Fruit fly (Drosophila melanogaster) whole organism, embryonic: Measurements from ENCODE around the gene JMJD5.

ENCODE experiments used
- Atf6 ChIP-seq: fragments of 200-800 bp; sonication (Bioruptor generic); IDR thresholded peaks from 2 replicates; pipeline ENCODE4 v1.3.6; 2022; ENCODE audit warnings: missing biosample characterization, missing genetic modification characterization
- CG10462 ChIP-seq: fragments of 200-800 bp; sonication (Bioruptor generic); optimal IDR thresholded peaks from 2 replicates; lab custom pipeline; 2016; ENCODE audit warnings: missing biosample characterization, missing genetic modification characterization
- CG10565 ChIP-seq: fragments of 200-800 bp; sonication (Bioruptor generic); optimal IDR thresholded peaks from 3 replicates; lab custom pipeline; 2016; ENCODE audit warnings: missing biosample characterization, mild to moderate bottlenecking, missing genetic modification characterization
- CG11560 ChIP-seq: fragments of 200-800 bp; sonication (Bioruptor generic); IDR thresholded peaks from 3 replicates; pipeline ENCODE4 v1.3.6; 2022; ENCODE audit warnings: missing biosample characterization, missing genetic modification characterization
- CG11696 ChIP-seq: fragments of 200-800 bp; sonication (Bioruptor generic); IDR thresholded peaks from 2 replicates; pipeline ENCODE4 v1.3.6; 2022; ENCODE audit warnings: missing biosample characterization, missing genetic modification characterization
- CG1233 ChIP-seq: fragments of 200-800 bp; sonication (Bioruptor generic); optimal IDR thresholded peaks from 4 replicates; lab custom pipeline; 2018; ENCODE audit warnings: missing biosample characterization, mild to moderate bottlenecking, missing genetic modification characterization
- CG12942 ChIP-seq: fragments of 200-800 bp; sonication (Bioruptor generic); optimal IDR thresholded peaks from 3 replicates; lab custom pipeline; 2016; ENCODE audit warnings: missing biosample characterization, missing genetic modification characterization
- CG13296 ChIP-seq: fragments of 200-800 bp; sonication (Bioruptor generic); optimal IDR thresholded peaks from 3 replicates; lab custom pipeline; 2018; ENCODE audit warnings: missing biosample characterization, mild to moderate bottlenecking, missing genetic modification characterization
- CG14014 ChIP-seq: fragments of 200-800 bp; sonication (Bioruptor generic); IDR thresholded peaks from 2 replicates; pipeline ENCODE4 v1.3.6; 2022; ENCODE audit warnings: missing biosample characterization, missing genetic modification characterization
- CG14050 ChIP-seq: fragments of 200-800 bp; sonication (Bioruptor generic); IDR thresholded peaks from 3 replicates; pipeline ENCODE4 v1.3.6; 2022; ENCODE audit warnings: missing biosample characterization, missing genetic modification characterization
- CG1529 ChIP-seq: fragments of 200-800 bp; sonication (Bioruptor generic); optimal IDR thresholded peaks from 3 replicates; lab custom pipeline; 2018; ENCODE audit warnings: missing biosample characterization, missing genetic modification characterization
- CG1602 ChIP-seq: fragments of 200-800 bp; sonication (Bioruptor generic); optimal IDR thresholded peaks from 3 replicates; lab custom pipeline; 2016; ENCODE audit warnings: missing biosample characterization, missing genetic modification characterization
- CG17612 ChIP-seq: fragments of 200-800 bp; sonication (Bioruptor generic); IDR thresholded peaks from 2 replicates; pipeline ENCODE4 v1.3.6; 2022; ENCODE audit warnings: missing biosample characterization, missing genetic modification characterization
- CG18011 ChIP-seq: fragments of 200-800 bp; sonication (Bioruptor generic); optimal IDR thresholded peaks from 2 replicates; lab custom pipeline; 2017; ENCODE audit warnings: missing biosample characterization, missing genetic modification characterization, mild to moderate bottlenecking, moderate library complexity, missing genotype
- CG2889 ChIP-seq: fragments of 200-800 bp; sonication (Bioruptor generic); IDR thresholded peaks from 3 replicates; pipeline ENCODE4 v1.3.6; 2022; ENCODE audit warnings: missing biosample characterization, missing genetic modification characterization
- CG30020 ChIP-seq: fragments of 200-800 bp; optimal IDR thresholded peaks from 2 replicates; lab custom pipeline; 2019; ENCODE audit warnings: missing biosample characterization, mild to moderate bottlenecking, missing genetic modification characterization, moderate library complexity
- CG32767 ChIP-seq: fragments of 200-800 bp; sonication (Bioruptor generic); IDR thresholded peaks from 2 replicates; pipeline ENCODE4 v1.3.6; 2022; ENCODE audit warnings: missing biosample characterization, missing genetic modification characterization
- CG32772 ChIP-seq: fragments of 200-800 bp; sonication (Bioruptor generic); IDR thresholded peaks from 2 replicates; pipeline ENCODE4 v1.3.6; 2022; ENCODE audit warnings: missing biosample characterization, missing genetic modification characterization
- CG6689 ChIP-seq: fragments of 200-800 bp; sonication (Bioruptor generic); IDR thresholded peaks from 2 replicates; pipeline ENCODE4 v1.3.6; 2022; ENCODE audit warnings: missing biosample characterization, missing genetic modification characterization
- CG8089 ChIP-seq: fragments of 200-800 bp; sonication (Bioruptor generic); optimal IDR thresholded peaks from 3 replicates; lab custom pipeline; 2016; ENCODE audit warnings: missing biosample characterization, missing genetic modification characterization
- CG9932 ChIP-seq: fragments of 200-800 bp; sonication (Bioruptor generic); IDR thresholded peaks from 2 replicates; pipeline ENCODE4 v1.3.6; 2022; ENCODE audit warnings: missing biosample characterization, missing genetic modification characterization
- D19B ChIP-seq: fragments of 200-800 bp; sonication (Bioruptor generic); optimal IDR thresholded peaks from 2 replicates; lab custom pipeline; 2017; ENCODE audit warnings: missing biosample characterization, mild to moderate bottlenecking, missing genetic modification characterization
- Dref ChIP-seq: fragments of 200-800 bp; sonication (Bioruptor generic); IDR thresholded peaks from 2 replicates; pipeline ENCODE4 v1.3.6; 2022; ENCODE audit warnings: missing biosample characterization, missing genetic modification characterization
- H15 ChIP-seq: fragments of 200-800 bp; sonication (Bioruptor generic); IDR thresholded peaks from 3 replicates; pipeline ENCODE4 v1.3.6; 2022; ENCODE audit warnings: missing biosample characterization, missing genetic modification characterization
- HmgD ChIP-seq: fragments of 200-800 bp; sonication (Bioruptor generic); optimal IDR thresholded peaks from 3 replicates; lab custom pipeline; 2016; ENCODE audit warnings: missing biosample characterization, missing genetic modification characterization
- Max ChIP-seq: fragments of 200-800 bp; sonication (Bioruptor generic); optimal IDR thresholded peaks from 2 replicates; lab custom pipeline; 2016; ENCODE audit warnings: missing biosample characterization, mild to moderate bottlenecking, missing genetic modification characterization
- NK7.1 ChIP-seq: fragments of 200-800 bp; sonication (Bioruptor generic); optimal IDR thresholded peaks from 3 replicates; lab custom pipeline; 2016; ENCODE audit warnings: missing biosample characterization, missing genetic modification characterization
- Neu2 ChIP-seq: fragments of 200-800 bp; sonication (Bioruptor generic); optimal IDR thresholded peaks from 3 replicates; lab custom pipeline; 2016; ENCODE audit warnings: missing biosample characterization, missing genetic modification characterization, borderline replicate concordance
- TFAM ChIP-seq: fragments of 200-800 bp; sonication (Bioruptor generic); optimal IDR thresholded peaks from 2 replicates; lab custom pipeline; 2017; ENCODE audit warnings: missing biosample characterization, missing genetic modification characterization, inconsistent platforms
- Xbp1 ChIP-seq: fragments of 200-800 bp; sonication (Bioruptor generic); optimal IDR thresholded peaks from 3 replicates; lab custom pipeline; 2016; ENCODE audit warnings: missing biosample characterization, mild to moderate bottlenecking, missing genetic modification characterization
- bab2 ChIP-seq: fragments of 200-800 bp; sonication (Bioruptor generic); optimal IDR thresholded peaks from 2 replicates; lab custom pipeline; 2016; ENCODE audit warnings: missing biosample characterization, missing genetic modification characterization
- danr ChIP-seq: fragments of 200-800 bp; sonication (Bioruptor generic); IDR thresholded peaks from 2 replicates; pipeline ENCODE4 v1.3.6; 2022; ENCODE audit warnings: missing biosample characterization, missing genetic modification characterization
- eve ChIP-seq, 2 experiments: fragments of >200 bp; optimal IDR thresholded peaks; 2 replicates each; lab custom pipeline; 2017; ENCODE audit warnings: missing biosample characterization in 2 of 2, missing genetic modification characterization in 2 of 2
- gcm ChIP-seq: fragments of 200-800 bp; sonication (Bioruptor generic); optimal IDR thresholded peaks from 2 replicates; lab custom pipeline; 2019; ENCODE audit warnings: missing biosample characterization, mild to moderate bottlenecking, missing genetic modification characterization, moderate library complexity
- gfzf ChIP-seq: fragments of 200-800 bp; sonication (Bioruptor generic); optimal IDR thresholded peaks from 2 replicates; lab custom pipeline; 2016; ENCODE audit warnings: missing biosample characterization, mild to moderate bottlenecking, missing genetic modification characterization, moderate library complexity
- ham ChIP-seq: fragments of 200-800 bp; sonication (Bioruptor generic); IDR thresholded peaks from 2 replicates; pipeline ENCODE4 v1.3.6; 2022; ENCODE audit warnings: missing biosample characterization, missing genetic modification characterization
- onecut ChIP-seq: fragments of 200-800 bp; sonication (Bioruptor generic); IDR thresholded peaks from 2 replicates; pipeline ENCODE4 v1.3.6; 2022; ENCODE audit warnings: missing biosample characterization, missing genetic modification characterization
- peb ChIP-seq: fragments of 200-800 bp; sonication (Bioruptor generic); IDR thresholded peaks from 2 replicates; pipeline ENCODE4 v1.3.6; 2022; ENCODE audit warnings: missing biosample characterization, missing genetic modification characterization
- phol ChIP-seq: fragments of 200-800 bp; sonication (Bioruptor generic); optimal IDR thresholded peaks from 3 replicates; lab custom pipeline; 2018; ENCODE audit warnings: missing biosample characterization, mild to moderate bottlenecking, missing genetic modification characterization, moderate library complexity
- pnt ChIP-seq: fragments of 200-800 bp; sonication (Bioruptor generic); optimal IDR thresholded peaks from 3 replicates; lab custom pipeline; 2016; ENCODE audit warnings: missing biosample characterization, missing genetic modification characterization
- psq ChIP-seq: fragments of 200-800 bp; sonication (Bioruptor generic); optimal IDR thresholded peaks from 2 replicates; lab custom pipeline; 2017; ENCODE audit warnings: missing biosample characterization, missing genetic modification characterization
- pum ChIP-seq: fragments of 200-800 bp; sonication (Bioruptor generic); optimal IDR thresholded peaks from 2 replicates; lab custom pipeline; 2016; ENCODE audit warnings: missing biosample characterization, missing genetic modification characterization
- ranshi ChIP-seq: fragments of 200-800 bp; sonication (Bioruptor generic); IDR thresholded peaks from 2 replicates; pipeline ENCODE4 v1.3.6; 2022; ENCODE audit warnings: missing biosample characterization, missing genetic modification characterization
- rib ChIP-seq: fragments of 200-800 bp; sonication (Bioruptor generic); IDR thresholded peaks from 2 replicates; pipeline ENCODE4 v1.3.6; 2022; ENCODE audit warnings: missing biosample characterization, missing genetic modification characterization
- sob ChIP-seq: fragments of 200-800 bp; sonication (Bioruptor generic); IDR thresholded peaks from 2 replicates; pipeline ENCODE4 v1.3.6; 2022; ENCODE audit warnings: missing biosample characterization, missing genetic modification characterization
- sqz ChIP-seq: fragments of 200-800 bp; sonication (Bioruptor generic); optimal IDR thresholded peaks from 3 replicates; lab custom pipeline; 2018; ENCODE audit warnings: missing biosample characterization, mild to moderate bottlenecking, missing genetic modification characterization
- stwl ChIP-seq: fragments of 200-800 bp; sonication (Bioruptor generic); optimal IDR thresholded peaks from 3 replicates; lab custom pipeline; 2018; ENCODE audit warnings: missing biosample characterization, mild to moderate bottlenecking, missing genetic modification characterization, moderate library complexity
- tna ChIP-seq: fragments of 200-800 bp; sonication (Bioruptor generic); IDR thresholded peaks from 2 replicates; pipeline ENCODE4 v1.3.6; 2022; ENCODE audit warnings: missing biosample characterization, missing genetic modification characterization; ENCODE audit not compliant: partially characterized antibody
- toy ChIP-seq: fragments of 200-800 bp; sonication (Bioruptor generic); IDR thresholded peaks from 2 replicates; pipeline ENCODE4 v1.3.6; 2022; ENCODE audit warnings: missing biosample characterization, missing genetic modification characterization
- usp ChIP-seq: fragments of >200 bp; optimal IDR thresholded peaks from 2 replicates; lab custom pipeline; 2017; ENCODE audit warnings: missing biosample characterization, missing genetic modification characterization
- vnd ChIP-seq: fragments of 200-800 bp; sonication (Bioruptor generic); IDR thresholded peaks from 3 replicates; pipeline ENCODE4 v1.3.6; 2022; ENCODE audit warnings: missing biosample characterization, missing genetic modification characterization; ENCODE audit not compliant: partially characterized antibody
- vvl ChIP-seq: fragments of 200-800 bp; sonication (Bioruptor generic); IDR thresholded peaks from 2 replicates; pipeline ENCODE4 v1.3.6; 2022; ENCODE audit warnings: missing biosample characterization, missing genetic modification characterization

The JMJD5 gene

DNA sequence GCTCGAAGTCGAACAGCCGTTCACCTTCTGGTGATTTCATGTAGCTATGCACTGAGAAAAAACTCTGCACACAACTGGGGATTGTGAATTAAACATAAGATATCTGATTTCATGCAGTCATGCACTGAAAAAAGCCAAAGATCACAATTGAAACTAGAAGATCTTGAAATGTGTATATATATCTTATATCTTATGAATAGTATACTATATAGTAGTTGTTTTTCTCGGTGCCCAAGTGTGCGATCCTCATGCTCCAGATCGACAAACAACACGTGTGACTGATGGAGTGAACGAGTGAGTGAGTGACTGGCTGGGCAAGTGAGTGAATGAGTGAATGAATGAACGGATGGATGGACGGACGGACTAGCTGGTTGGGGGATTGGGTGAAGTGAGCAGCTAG, 19.2 kb downstream of the JMJD5 start (continued):
- TF ChIP-seq eve (GFP tag; optimal IDR thresholded peaks at IDR 0.05; lab: Kevin White, UChicago) (no peak), CG8089 (peak; percentile 30), CG1529 (GFP tag; lab: Kevin White, UChicago) (peak; percentile 39), danr (peak; percentile 52), CG10462 (GFP tag; lab: Kevin White, UChicago) (no peak), CG14050 (GFP tag; lab: Robert Waterston, UW) (peak; percentile 35; the same call in 1 of the 3 replicates), sqz (GFP tag; lab: Kevin White, UChicago) (no peak), usp (GFP tag; lab: Kevin White, UChicago) (no peak), stwl (no peak), Neu2 (GFP tag; lab: Kevin White, UChicago) (no peak), Xbp1 (peak; percentile 73), phol (peak; percentile 84), ranshi (GFP tag; lab: Robert Waterston, UW) (peak; percentile 80), CG10565 (GFP tag; lab: Kevin White, UChicago) (no peak), peb (peak; percentile 21; the same call in 1 of the 2 replicates), TFAM (no peak), gcm (GFP tag; lab: Kevin White, UChicago) (peak; percentile 72), psq (GFP tag; lab: Kevin White, UChicago) (no peak), vvl (GFP tag; lab: Robert Waterston, UW) (peak; percentile 89), CG32767 (GFP tag; lab: Robert Waterston, UW) (peak; percentile 68), HmgD (GFP tag; lab: Kevin White, UChicago) (no peak), Dref (GFP tag; lab: Robert Waterston, UW) (no peak), NK7.1 (GFP tag; lab: Kevin White, UChicago) (peak; percentile 12), CG1602 (GFP tag; lab: Kevin White, UChicago) (peak; percentile 17), CG11696 (GFP tag; lab: Robert Waterston, UW) (peak; percentile 68), Max (peak; percentile 62), bab2 (GFP tag; lab: Kevin White, UChicago) (peak; percentile 38), rib (0 out of 2 replicates have a peak, but pooled peaks have one; percentile 36), CG18011 (GFP tag; lab: Kevin White, UChicago) (no peak), pum (GFP tag; lab: Kevin White, UChicago) (no peak), CG12942 (no peak), CG32772 (GFP tag; lab: Robert Waterston, UW) (peak; percentile 66), vnd (no peak), CG17612 (GFP tag; lab: Robert Waterston, UW) (no peak; the same call in 1 of the 2 replicates), sob (peak; percentile 79), gfzf (GFP tag; lab: Kevin White, UChicago) (no peak), CG30020 (no peak), pnt (GFP tag; lab: Kevin White, UChicago) (no peak), CG1233 (GFP tag; lab: Kevin White, UChicago) (peak; percentile 59), toy (GFP tag; lab: Robert Waterston, UW) (no peak), D19B (GFP tag; lab: Kevin White, UChicago) (peak; percentile 30), CG14014 (GFP tag; lab: Robert Waterston, UW) (peak; percentile 45; the same call in 1 of the 2 replicates), Atf6 (peak; percentile 43; the same call in 1 of the 2 replicates), CG13296 (GFP tag; lab: Kevin White, UChicago) (peak; percentile 70), onecut (GFP tag; lab: Robert Waterston, UW) (peak; percentile 66), tna (no peak), ham (GFP tag; lab: Robert Waterston, UW) (no peak), CG6689 (GFP tag; lab: Robert Waterston, UW) (peak; percentile 80), CG2889 (no peak), CG9932 (GFP tag; lab: Robert Waterston, UW) (no peak), H15 (peak; percentile 73), CG11560 (tag; lab: Robert Waterston, UW) (0 out of 3 replicates have a peak, but pooled peaks have one; percentile 48)
